Worm (Caenorhabditis elegans) whole organism, young adult: ENCODE results near the gene F44E2.7.
A peak's percentile ranks its signal among the peaks of the same experiment; 100 is the strongest.

ENCODE experiments used
- B0019.2 ChIP-seq: fragments of 200-800 bp; sonication (Bioruptor generic); conservative IDR thresholded peaks from 2 replicates; pipeline ENCODE4 v1.3.6; 2022; ENCODE audit warnings: missing genetic modification reagents, missing genetic modification characterization, missing compliant biosample characterization
- B0035.1 ChIP-seq: sonication (generic microtip); optimal IDR thresholded peaks from 2 replicates; lab custom pipeline; 2016; ENCODE audit warnings: missing genetic modification characterization, mild to moderate bottlenecking, missing compliant biosample characterization, missing genotype, missing genetic modification reagents
- B0336.3 ChIP-seq: fragments of 200-800 bp; sonication (Bioruptor generic); IDR thresholded peaks from 2 replicates; pipeline ENCODE4 v1.3.6; 2022; ENCODE audit warnings: missing genetic modification characterization, missing compliant biosample characterization
- C06A6.2 ChIP-seq: fragments of 200-800 bp; sonication (Bioruptor generic); conservative IDR thresholded peaks from 2 replicates; pipeline ENCODE4 v1.3.6; 2022; ENCODE audit warnings: missing genetic modification characterization, missing compliant biosample characterization
- F39B2.1 ChIP-seq: fragments of 200-800 bp; sonication (Bioruptor generic); IDR thresholded peaks from 2 replicates; pipeline ENCODE4 v1.3.6; 2022; ENCODE audit warnings: missing genetic modification reagents, missing genetic modification characterization, missing compliant biosample characterization
- F49E8.2 ChIP-seq: sonication (generic microtip); optimal IDR thresholded peaks from 3 replicates; lab custom pipeline; 2017; ENCODE audit warnings: missing genetic modification characterization, mild to moderate bottlenecking, missing compliant biosample characterization, antibody characterized with exemption, moderate library complexity; ENCODE audit not compliant: insufficient read depth
- F52B5.7 ChIP-seq: sonication (generic microtip); optimal IDR thresholded peaks from 2 replicates; lab custom pipeline; 2016; ENCODE audit warnings: mild to moderate bottlenecking, missing genetic modification characterization, missing compliant biosample characterization
- F57C9.4 ChIP-seq: sonication (generic microtip); optimal IDR thresholded peaks from 2 replicates; lab custom pipeline; 2017; ENCODE audit warnings: mild to moderate bottlenecking, missing genetic modification characterization, missing compliant biosample characterization
- K12H6.12 ChIP-seq: fragments of 200-800 bp; sonication (Bioruptor generic); optimal IDR thresholded peaks from 2 replicates; lab custom pipeline; 2018; ENCODE audit warnings: mild to moderate bottlenecking, missing genetic modification characterization, missing compliant biosample characterization
- Y53F4B.3 ChIP-seq: fragments of 200-800 bp; sonication (Bioruptor generic); IDR thresholded peaks from 2 replicates; pipeline ENCODE4 v1.3.6; 2022; ENCODE audit warnings: missing genetic modification reagents, missing genetic modification characterization, missing compliant biosample characterization
- Y53G8AR.9 ChIP-seq: fragments of 200-800 bp; sonication (Bioruptor generic); conservative IDR thresholded peaks from 2 replicates; pipeline ENCODE4 v1.3.6; 2022; ENCODE audit warnings: missing genetic modification reagents, missing genetic modification characterization, missing compliant biosample characterization
- Y67H2A.10 ChIP-seq: fragments of 200-800 bp; sonication (Bioruptor generic); conservative IDR thresholded peaks from 2 replicates; pipeline ENCODE4 v1.3.6; 2022; ENCODE audit warnings: missing genetic modification reagents, missing genetic modification characterization, missing compliant biosample characterization
- Y79H2A.3 ChIP-seq: fragments of 200-800 bp; sonication (Bioruptor generic); conservative IDR thresholded peaks from 2 replicates; pipeline ENCODE4 v1.3.6; 2022; ENCODE audit warnings: missing genetic modification reagents, missing genetic modification characterization, missing compliant biosample characterization
- ama-1 ChIP-seq, 3 experiments: fragments of 150-350 bp in 1 of 3; sonication (generic microtip) in 2 of 3; optimal IDR thresholded peaks; 2 replicates each; lab custom pipeline; 2014 to 2018; ENCODE audit warnings: missing biosample characterization in 2 of 3, missing genetic modification characterization in 2 of 3, missing genetic modification reagents in 2 of 3
- athp-1 ChIP-seq: sonication (generic microtip); optimal IDR thresholded peaks from 2 replicates; lab custom pipeline; 2017; ENCODE audit warnings: mild to moderate bottlenecking, missing genetic modification characterization, missing compliant biosample characterization
- attf-3 ChIP-seq: fragments of 200-800 bp; sonication (Bioruptor generic); conservative IDR thresholded peaks from 2 replicates; pipeline ENCODE4 v1.3.6; 2022; ENCODE audit warnings: missing genetic modification reagents, missing genetic modification characterization, missing compliant biosample characterization
- cebp-2 ChIP-seq: fragments of 200-800 bp; sonication (Bioruptor generic); IDR thresholded peaks from 2 replicates; pipeline ENCODE4 v1.3.6; 2022; ENCODE audit warnings: missing genetic modification characterization, missing compliant biosample characterization
- ceh-100 ChIP-seq: fragments of 200-800 bp; sonication (Bioruptor generic); IDR thresholded peaks from 2 replicates; pipeline ENCODE4 v1.3.6; 2022; ENCODE audit warnings: missing genetic modification reagents, missing genetic modification characterization, missing compliant biosample characterization
- ceh-40 ChIP-seq: fragments of 200-800 bp; sonication (Bioruptor generic); IDR thresholded peaks from 2 replicates; pipeline ENCODE4 v1.3.6; 2022; ENCODE audit warnings: missing genetic modification characterization, missing compliant biosample characterization
- ceh-79 ChIP-seq: sonication (generic microtip); optimal IDR thresholded peaks from 2 replicates; lab custom pipeline; 2017; ENCODE audit warnings: mild to moderate bottlenecking, missing genetic modification characterization, missing compliant biosample characterization
- chd-7 ChIP-seq: sonication (generic microtip); optimal IDR thresholded peaks from 2 replicates; lab custom pipeline; 2016; ENCODE audit warnings: mild to moderate bottlenecking, missing genetic modification characterization, moderate library complexity, missing compliant biosample characterization
- ekl-4 ChIP-seq: fragments of 200-800 bp; sonication (Bioruptor generic); IDR thresholded peaks from 2 replicates; pipeline ENCODE4 v1.3.6; 2022; ENCODE audit warnings: missing genetic modification reagents, missing genetic modification characterization, missing compliant biosample characterization
- fkh-3 ChIP-seq: sonication (generic microtip); optimal IDR thresholded peaks from 2 replicates; lab custom pipeline; 2016; ENCODE audit warnings: mild to moderate bottlenecking, missing genetic modification characterization, missing compliant biosample characterization
- hmg-1.2 ChIP-seq: fragments of 200-800 bp; sonication (Bioruptor generic); IDR thresholded peaks from 2 replicates; pipeline ENCODE4 v1.3.6; 2022; ENCODE audit warnings: missing genetic modification reagents, missing genetic modification characterization, missing compliant biosample characterization
- let-526 ChIP-seq: fragments of 200-800 bp; sonication (Bioruptor generic); IDR thresholded peaks from 2 replicates; pipeline ENCODE4 v1.3.6; 2022; ENCODE audit warnings: missing genetic modification reagents, missing genetic modification characterization, missing compliant biosample characterization
- let-607 ChIP-seq, 2 experiments: fragments of 200-800 bp in 1 of 2; sonication (Bioruptor generic) in 1 of 2; sonication (generic microtip) in 1 of 2; optimal IDR thresholded peaks; 2 replicates each; lab custom pipeline; 2016 to 2018; ENCODE audit warnings: mild to moderate bottlenecking in 2 of 2, missing compliant biosample characterization in 2 of 2, missing genetic modification characterization in 2 of 2, moderate library complexity in 2 of 2, missing genotype in 1 of 2
- lin-35 ChIP-seq, 3 experiments: fragments of 150-350 bp in 2 of 3; sonication (generic microtip) in 1 of 3; optimal IDR thresholded peaks; 2 replicates each; lab custom pipeline; 2014 to 2018; ENCODE audit warnings: missing biosample characterization in 3 of 3, missing genetic modification characterization in 3 of 3, missing genetic modification reagents in 3 of 3
- lin-54 ChIP-seq: fragments of 200-800 bp; sonication (Bioruptor generic); optimal IDR thresholded peaks from 2 replicates; lab custom pipeline; 2018; ENCODE audit warnings: mild to moderate bottlenecking, missing genetic modification characterization, missing compliant biosample characterization
- lir-1 ChIP-seq: fragments of 200-800 bp; sonication (Bioruptor generic); conservative IDR thresholded peaks from 2 replicates; pipeline ENCODE4 v1.3.6; 2022; ENCODE audit warnings: missing genetic modification reagents, missing genetic modification characterization, missing compliant biosample characterization
- lsl-1 ChIP-seq: fragments of 200-800 bp; sonication (Bioruptor generic); optimal IDR thresholded peaks from 2 replicates; lab custom pipeline; 2018; ENCODE audit warnings: mild to moderate bottlenecking, missing genetic modification characterization, moderate library complexity, missing compliant biosample characterization
- madf-10 ChIP-seq: sonication (generic microtip); optimal IDR thresholded peaks from 2 replicates; lab custom pipeline; 2016; ENCODE audit warnings: mild to moderate bottlenecking, missing genetic modification characterization, missing compliant biosample characterization
- madf-3 ChIP-seq: fragments of 200-800 bp; sonication (Bioruptor generic); IDR thresholded peaks from 2 replicates; pipeline ENCODE4 v1.3.6; 2022; ENCODE audit warnings: missing genetic modification reagents, missing genetic modification characterization, missing compliant biosample characterization
- madf-6 ChIP-seq: fragments of 200-800 bp; sonication (Bioruptor generic); IDR thresholded peaks from 2 replicates; pipeline ENCODE4 v1.3.6; 2022; ENCODE audit warnings: missing genetic modification reagents, missing genetic modification characterization, missing compliant biosample characterization
- pbrm-1 ChIP-seq: fragments of 200-800 bp; sonication (Bioruptor generic); IDR thresholded peaks from 2 replicates; pipeline ENCODE4 v1.3.6; 2022; ENCODE audit warnings: missing genetic modification reagents, missing genetic modification characterization, missing compliant biosample characterization
- sdz-38 ChIP-seq: sonication (generic microtip); optimal IDR thresholded peaks from 2 replicates; lab custom pipeline; 2016; ENCODE audit warnings: missing genotype, missing genetic modification characterization, missing compliant biosample characterization
- somi-1 ChIP-seq: fragments of 200-800 bp; sonication (Bioruptor generic); optimal IDR thresholded peaks from 2 replicates; lab custom pipeline; 2018; ENCODE audit warnings: mild to moderate bottlenecking, missing genetic modification characterization, missing compliant biosample characterization
- sptf-2 ChIP-seq: fragments of 200-800 bp; sonication (Bioruptor generic); optimal IDR thresholded peaks from 2 replicates; lab custom pipeline; 2018; ENCODE audit warnings: mild to moderate bottlenecking, missing genetic modification characterization, missing compliant biosample characterization
- unc-62 ChIP-seq: fragments of 150-350 bp; optimal IDR thresholded peaks from 2 replicates; lab custom pipeline; 2014; ENCODE audit warnings: missing biosample characterization, missing genetic modification reagents, missing genetic modification characterization
- zfh-2 ChIP-seq: fragments of 200-800 bp; sonication (Bioruptor generic); conservative IDR thresholded peaks from 2 replicates; pipeline ENCODE4 v1.3.6; 2022; ENCODE audit warnings: missing genetic modification reagents, missing genetic modification characterization, missing compliant biosample characterization
- zim-3 ChIP-seq: sonication (generic microtip); optimal IDR thresholded peaks from 2 replicates; lab custom pipeline; 2017; ENCODE audit warnings: mild to moderate bottlenecking, missing genetic modification characterization, moderate library complexity, missing compliant biosample characterization
- ztf-22 ChIP-seq: fragments of 200-800 bp; sonication (Bioruptor generic); optimal IDR thresholded peaks from 2 replicates; lab custom pipeline; 2018; ENCODE audit warnings: mild to moderate bottlenecking, missing genetic modification characterization, moderate library complexity, missing compliant biosample characterization
- ztf-25 ChIP-seq: fragments of 200-800 bp; sonication (Bioruptor generic); IDR thresholded peaks from 2 replicates; pipeline ENCODE4 v1.3.6; 2022; ENCODE audit warnings: missing genetic modification reagents, missing genetic modification characterization, missing compliant biosample characterization

F44E2.7 gene

ce11 chrIII:8887184-8887801 lies 39.0 kb upstream of the F44E2.7 start, which contains the start of gene famh-136 (continued):
- peak; percentile 12 for TF ChIP-seq athp-1 (tag; lab: Kevin White, UChicago)
- TF ChIP-seq lin-35 (GFP tag; optimal IDR thresholded peaks at IDR 0.05; lab: Kevin White, UChicago): peak in 2 of 3 experiments; percentile 9 to 83
- TF ChIP-seq hmg-1.2 (GFP tag; lab: Robert Waterston, UW): peak; percentile 57
- TF ChIP-seq Y67H2A.10: 0 out of 2 replicates have a peak, but pooled peaks have one; percentile 20
- TF ChIP-seq let-607 (tag; optimal IDR thresholded peaks at IDR 0.05; lab: Kevin White, UChicago): peak; percentile 39 to 76
- no peak for TF ChIP-seq ceh-79 (tag; lab: Kevin White, UChicago)
- TF ChIP-seq pbrm-1: peak; percentile 87; the same call in 1 of the 2 replicates
- TF ChIP-seq ztf-25 (GFP tag; lab: Robert Waterston, UW): no peak
- no peak for TF ChIP-seq ceh-40 (GFP tag; lab: Robert Waterston, UW)
- no peak for TF ChIP-seq sptf-2 (GFP tag; lab: Kevin White, UChicago)
- no peak for TF ChIP-seq zim-3
- peak; percentile 84 for TF ChIP-seq madf-6 (GFP tag; lab: Robert Waterston, UW)
- no peak for TF ChIP-seq Y53F4B.3 (GFP tag; lab: Robert Waterston, UW)
- TF ChIP-seq chd-7 (tag; lab: Kevin White, UChicago): no peak
- TF ChIP-seq Y53G8AR.9 (GFP tag; lab: Robert Waterston, UW): peak; percentile 93
- no peak for TF ChIP-seq madf-3 (GFP tag; lab: Robert Waterston, UW)
- peak; percentile 55; the same call in 1 of the 2 replicates for TF ChIP-seq F39B2.1 (GFP tag; lab: Robert Waterston, UW)
- peak; percentile 49; the same call in 1 of the 2 replicates for TF ChIP-seq ceh-100 (GFP tag; lab: Robert Waterston, UW)
- 0 out of 2 replicates have a peak, but pooled peaks have one; percentile 20 for TF ChIP-seq C06A6.2 (GFP tag; lab: Robert Waterston, UW)
- no peak for TF ChIP-seq F52B5.7
- no peak for TF ChIP-seq F49E8.2 (tag; lab: Kevin White, UChicago)
- TF ChIP-seq K12H6.12 (tag; lab: Kevin White, UChicago): peak; percentile 48
- no peak for TF ChIP-seq zfh-2 (GFP tag; lab: Robert Waterston, UW)
- peak; percentile 66 for TF ChIP-seq somi-1 (GFP tag; lab: Kevin White, UChicago)
- peak; percentile 48; the same call in 1 of the 2 replicates for TF ChIP-seq B0019.2
- TF ChIP-seq sdz-38 (tag; lab: Kevin White, UChicago): no peak
- TF ChIP-seq ekl-4 (GFP tag; lab: Robert Waterston, UW): peak; percentile 67; the same call in 1 of the 2 replicates
- TF ChIP-seq unc-62 (GFP tag; lab: Kevin White, UChicago): no peak
- peak; percentile 82 for TF ChIP-seq B0336.3 (GFP tag; lab: Robert Waterston, UW)
- no peak for TF ChIP-seq ama-1 (optimal IDR thresholded peaks at IDR 0.05; lab: Kevin White, UChicago)
- TF ChIP-seq ama-1 (GFP tag; optimal IDR thresholded peaks at IDR 0.05; lab: Kevin White, UChicago): no peak
- TF ChIP-seq lsl-1: peak; percentile 68
- peak; percentile 54 for TF ChIP-seq madf-10 (tag; lab: Kevin White, UChicago)
- no peak for TF ChIP-seq F57C9.4
- TF ChIP-seq fkh-3 (tag; lab: Kevin White, UChicago): no peak
- 0 out of 2 replicates have a peak, but pooled peaks have one; percentile 21 for TF ChIP-seq cebp-2 (GFP tag; lab: Robert Waterston, UW)
- TF ChIP-seq B0035.1 (tag; lab: Kevin White, UChicago): no peak
- TF ChIP-seq Y79H2A.3 (GFP tag; lab: Robert Waterston, UW): no peak
- no peak for TF ChIP-seq ztf-22 (GFP tag; lab: Kevin White, UChicago)
- TF ChIP-seq lin-54 (GFP tag; lab: Kevin White, UChicago): peak; percentile 86
- TF ChIP-seq lir-1 (GFP tag; lab: Robert Waterston, UW): peak; percentile 57
- TF ChIP-seq attf-3 (GFP tag; lab: Robert Waterston, UW): peak; percentile 46; the same call in 1 of the 2 replicates
- no peak for TF ChIP-seq let-526
